Worm (Caenorhabditis elegans) whole organism, L3 larva: ENCODE results near the gene gst-28.

Experiments
- R02D3.7 ChIP-seq: fragments of 150-350 bp; optimal IDR thresholded peaks from 2 replicates; lab custom pipeline; 2014; ENCODE audit warnings: missing biosample characterization, missing genetic modification characterization
- aly-2 ChIP-seq: fragments of 150-350 bp; optimal IDR thresholded peaks from 2 replicates; lab custom pipeline; 2014; ENCODE audit warnings: missing biosample characterization, missing genetic modification characterization
- ama-1 ChIP-seq: fragments of 150-350 bp; optimal IDR thresholded peaks from 2 replicates; lab custom pipeline; 2018
- ceh-16 ChIP-seq: sonication (generic microtip); optimal IDR thresholded peaks from 2 replicates; lab custom pipeline; 2017; ENCODE audit warnings: missing biosample characterization, missing genetic modification characterization
- ceh-28 ChIP-seq: fragments of 150-350 bp; optimal IDR thresholded peaks from 2 replicates; lab custom pipeline; 2014; ENCODE audit warnings: missing biosample characterization, missing genetic modification reagents, missing genetic modification characterization
- ceh-82 ChIP-seq: fragments of 150-350 bp; optimal IDR thresholded peaks from 2 replicates; lab custom pipeline; 2014; ENCODE audit warnings: missing biosample characterization, missing genetic modification characterization
- daf-12 ChIP-seq: fragments of 150-350 bp; optimal IDR thresholded peaks from 2 replicates; lab custom pipeline; 2014; ENCODE audit warnings: missing biosample characterization, missing genetic modification reagents, missing genetic modification characterization
- egl-27 ChIP-seq: sonication (generic microtip); optimal IDR thresholded peaks from 4 replicates; lab custom pipeline; 2017; ENCODE audit warnings: missing biosample characterization, missing genetic modification reagents, missing genetic modification characterization
- elt-2 ChIP-seq: sonication (generic microtip); optimal IDR thresholded peaks from 2 replicates; lab custom pipeline; 2016; ENCODE audit warnings: missing genetic modification reagents, mild to moderate bottlenecking, missing genetic modification characterization, missing compliant biosample characterization
- elt-3 ChIP-seq, 3 experiments: fragments of 150-350 bp in 1 of 3; sonication (generic microtip) in 2 of 3; optimal IDR thresholded peaks; 2 replicates in 2 of 3; 4 replicates in 1 of 3; lab custom pipeline; 2014 to 2017; ENCODE audit warnings: missing biosample characterization in 3 of 3, missing genetic modification characterization in 3 of 3
- fkh-10 ChIP-seq: sonication (generic microtip); optimal IDR thresholded peaks from 2 replicates; lab custom pipeline; 2017; ENCODE audit warnings: missing biosample characterization, missing genetic modification reagents, missing genetic modification characterization
- hmg-11 ChIP-seq: sonication (generic microtip); optimal IDR thresholded peaks from 2 replicates; lab custom pipeline; 2016; ENCODE audit warnings: missing genetic modification characterization, missing compliant biosample characterization
- jun-1 ChIP-seq: fragments of 150-350 bp; optimal IDR thresholded peaks from 2 replicates; lab custom pipeline; 2014; ENCODE audit warnings: missing biosample characterization, missing genetic modification reagents, missing genetic modification characterization
- lin-15B ChIP-seq: fragments of 150-350 bp; optimal IDR thresholded peaks from 2 replicates; lab custom pipeline; 2014; ENCODE audit warnings: missing biosample characterization, missing genetic modification characterization
- lsy-12 ChIP-seq: sonication (generic microtip); optimal IDR thresholded peaks from 2 replicates; lab custom pipeline; 2016; ENCODE audit warnings: mild to moderate bottlenecking, missing genetic modification characterization, missing compliant biosample characterization
- mml-1 ChIP-seq: fragments of 150-350 bp; sonication (generic microtip); optimal IDR thresholded peaks from 3 replicates; lab custom pipeline; 2014; ENCODE audit warnings: missing biosample characterization, missing genetic modification characterization
- nfya-1 ChIP-seq: sonication (generic microtip); optimal IDR thresholded peaks from 2 replicates; lab custom pipeline; 2017; ENCODE audit warnings: missing genetic modification characterization, mild to moderate bottlenecking, missing compliant biosample characterization, antibody characterized with exemption, moderate library complexity; ENCODE audit not compliant: insufficient read depth
- nhr-11 ChIP-seq: fragments of 150-350 bp; optimal IDR thresholded peaks from 2 replicates; lab custom pipeline; 2014; ENCODE audit warnings: missing biosample characterization, missing genetic modification characterization
- nhr-12 ChIP-seq: fragments of 150-350 bp; optimal IDR thresholded peaks from 2 replicates; lab custom pipeline; 2014; ENCODE audit warnings: missing biosample characterization, missing genetic modification characterization
- nhr-23 ChIP-seq: fragments of 150-350 bp; optimal IDR thresholded peaks from 2 replicates; lab custom pipeline; 2014; ENCODE audit warnings: missing biosample characterization, missing genetic modification reagents, missing genetic modification characterization
- nhr-237 ChIP-seq: fragments of 150-350 bp; optimal IDR thresholded peaks from 2 replicates; lab custom pipeline; 2014; ENCODE audit warnings: missing biosample characterization, missing genetic modification characterization
- nhr-28 ChIP-seq: fragments of 150-350 bp; optimal IDR thresholded peaks from 2 replicates; lab custom pipeline; 2014; ENCODE audit warnings: missing biosample characterization, missing genetic modification characterization
- nhr-43 ChIP-seq: sonication (generic microtip); optimal IDR thresholded peaks from 2 replicates; lab custom pipeline; 2016; ENCODE audit warnings: mild to moderate bottlenecking, missing genetic modification characterization, missing compliant biosample characterization; ENCODE audit not compliant: poor library complexity, severe bottlenecking
- nhr-67 ChIP-seq: fragments of 150-350 bp; optimal IDR thresholded peaks from 2 replicates; lab custom pipeline; 2014; ENCODE audit warnings: missing biosample characterization, missing genetic modification characterization
- nhr-76 ChIP-seq: fragments of 150-350 bp; sonication (generic microtip); optimal IDR thresholded peaks from 5 replicates; lab custom pipeline; 2014; ENCODE audit warnings: missing biosample characterization, missing genetic modification characterization
- nhr-77 ChIP-seq: fragments of 150-350 bp; optimal IDR thresholded peaks from 2 replicates; lab custom pipeline; 2014; ENCODE audit warnings: missing biosample characterization, missing genetic modification characterization
- pqm-1 ChIP-seq: fragments of 150-350 bp; optimal IDR thresholded peaks from 2 replicates; lab custom pipeline; 2017; ENCODE audit warnings: missing biosample characterization, missing genetic modification characterization, inconsistent platforms
- skn-1 ChIP-seq: fragments of 150-350 bp; optimal IDR thresholded peaks from 2 replicates; lab custom pipeline; 2014; ENCODE audit warnings: missing biosample characterization, missing genetic modification characterization
- snpc-4 ChIP-seq: fragments of 150-350 bp; optimal IDR thresholded peaks from 2 replicates; lab custom pipeline; 2014; ENCODE audit warnings: missing biosample characterization, missing genetic modification characterization
- tbx-2 ChIP-seq: sonication (generic microtip); optimal IDR thresholded peaks from 2 replicates; lab custom pipeline; 2016; ENCODE audit warnings: mild to moderate bottlenecking, missing genetic modification characterization, missing compliant biosample characterization
- unc-39 ChIP-seq: sonication (generic microtip); optimal IDR thresholded peaks from 4 replicates; lab custom pipeline; 2017; ENCODE audit warnings: missing biosample characterization, missing genetic modification characterization
- unc-62 ChIP-seq: fragments of 150-350 bp; sonication (generic microtip); optimal IDR thresholded peaks from 4 replicates; lab custom pipeline; 2014; ENCODE audit warnings: missing biosample characterization, missing genetic modification reagents, missing genetic modification characterization
- zag-1 ChIP-seq: fragments of 150-350 bp; optimal IDR thresholded peaks from 2 replicates; lab custom pipeline; 2014; ENCODE audit warnings: missing biosample characterization, missing genetic modification characterization
- ztf-11 ChIP-seq: fragments of 150-350 bp; optimal IDR thresholded peaks from 2 replicates; lab custom pipeline; 2014; ENCODE audit warnings: missing biosample characterization, missing genetic modification characterization
- ztf-4 ChIP-seq: fragments of 150-350 bp; optimal IDR thresholded peaks from 2 replicates; lab custom pipeline; 2014; ENCODE audit warnings: missing biosample characterization, missing genetic modification characterization

Gene gst-28

ce11 chrII:15165681-15166235 is 1.6 kb downstream of the gst-28 start, which contains the start of gene gst-27 (continued):
- TF ChIP-seq ceh-16 (tag; lab: Kevin White, UChicago), result no peak
- no peak for TF ChIP-seq aly-2 (tag; lab: Kevin White, UChicago)
- TF ChIP-seq nhr-67, result no peak
- TF ChIP-seq R02D3.7 (tag; lab: Kevin White, UChicago), result peak; percentile 42
- TF ChIP-seq hmg-11 (tag; lab: Kevin White, UChicago), result peak; percentile 94
- TF ChIP-seq nhr-28 (tag; lab: Kevin White, UChicago), result no peak
- TF ChIP-seq unc-62 (GFP tag; lab: Kevin White, UChicago), result no peak
- peak; percentile 37 for TF ChIP-seq ceh-82
- peak; percentile 56 for TF ChIP-seq skn-1 (tag; lab: Kevin White, UChicago)
- TF ChIP-seq nhr-23 (tag; lab: Kevin White, UChicago), result peak; percentile 62

- TF ChIP-seq lin-15B (tag; lab: Kevin White, UChicago), result no peak
- no peak for TF ChIP-seq unc-39 (tag; lab: Kevin White, UChicago)
- no peak for TF ChIP-seq ztf-4 (tag; lab: Kevin White, UChicago)
- peak; percentile 26 for TF ChIP-seq elt-2
These were observed 2.9 kb downstream of the gst-28 start, which contains the start of gene gst-26 for ce11 chrII:15164453-15164852. Gene gst-26 (minus strand): TSS chrII:15164553.

DNA sequence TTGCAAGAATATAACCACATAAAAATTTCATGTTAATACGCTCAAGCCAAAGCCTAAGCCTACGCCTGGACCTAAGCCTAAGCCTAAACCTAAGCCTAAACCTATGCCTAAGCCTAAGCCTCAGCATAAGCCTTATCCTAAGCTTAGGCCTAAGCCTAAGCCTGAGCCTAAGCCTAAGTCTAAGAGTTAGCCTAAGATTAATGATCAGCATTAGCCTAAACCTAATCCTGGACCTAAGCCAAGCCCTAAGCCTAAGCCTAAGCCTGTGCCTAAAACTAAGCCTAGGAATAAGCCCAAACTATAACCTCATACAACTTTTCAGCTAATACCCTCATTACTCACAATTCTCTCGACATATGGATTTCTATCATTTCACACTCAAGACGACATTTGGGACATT is 9.0 kb downstream of the gst-28 start:
- TF ChIP-seq nhr-67 (no peak), elt-3 (tag; optimal IDR thresholded peaks at IDR 0.05; lab: Kevin White, UChicago) (no peak), nhr-28 (tag; lab: Kevin White, UChicago) (no peak), nhr-76 (tag; lab: Kevin White, UChicago) (no peak), hmg-11 (tag; lab: Kevin White, UChicago) (no peak), snpc-4 (no peak), ama-1 (lab: Kevin White, UChicago) (no peak), zag-1 (tag; lab: Kevin White, UChicago) (no peak), ztf-4 (tag; lab: Kevin White, UChicago) (no peak), tbx-2 (tag; lab: Kevin White, UChicago) (no peak), ceh-28 (tag; lab: Kevin White, UChicago) (no peak), nhr-12 (tag; lab: Kevin White, UChicago) (no peak), daf-12 (tag; lab: Kevin White, UChicago) (no peak), nhr-237 (tag; lab: Kevin White, UChicago) (no peak), lsy-12 (tag; lab: Kevin White, UChicago) (no peak), nhr-77 (tag; lab: Kevin White, UChicago) (no peak), elt-2 (no peak), jun-1 (tag; lab: Kevin White, UChicago) (no peak)

DNA sequence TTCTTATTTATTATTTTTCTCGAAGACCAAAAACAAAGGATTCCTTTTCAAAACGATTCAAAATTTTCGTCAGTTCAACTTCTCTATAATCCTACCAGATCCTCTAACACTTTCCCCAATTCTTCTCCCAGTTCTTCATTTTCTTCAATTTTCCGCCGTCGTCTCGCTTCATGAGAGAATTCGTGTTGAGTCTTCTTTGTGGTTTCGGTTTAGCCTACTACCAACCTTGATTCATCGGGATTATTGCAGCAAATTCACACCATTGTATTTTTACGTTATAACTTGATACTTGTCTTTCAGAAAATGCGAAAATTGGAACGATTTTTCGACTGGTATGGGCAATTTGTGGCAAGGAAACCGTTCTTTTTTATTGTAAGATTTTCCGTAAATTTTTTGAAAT is 9.5 kb downstream of the gst-28 start, which contains the start of gene ptr-20:
Gene ptr-20, plus strand, starts transcription at position 301 of the 400 bp plus-strand sequence.
- TF ChIP-seq lin-15B (tag; lab: Kevin White, UChicago) (no peak), unc-39 (tag; lab: Kevin White, UChicago) (no peak), ztf-11 (no peak), ceh-82 (no peak), ceh-16 (tag; lab: Kevin White, UChicago) (no peak), mml-1 (tag; lab: Kevin White, UChicago) (no peak), nhr-11 (tag; lab: Kevin White, UChicago) (no peak), nhr-23 (tag; lab: Kevin White, UChicago) (no peak), hmg-11 (tag; lab: Kevin White, UChicago) (no peak), zag-1 (tag; lab: Kevin White, UChicago) (no peak), fkh-10 (no peak), nfya-1 (tag; lab: Kevin White, UChicago) (no peak), egl-27 (tag; lab: Kevin White, UChicago) (no peak), pqm-1 (tag; lab: Kevin White, UChicago) (no peak), ama-1 (lab: Kevin White, UChicago) (no peak), nhr-43 (tag; lab: Kevin White, UChicago) (no peak)
